Worm (Caenorhabditis elegans): ENCODE results near the gene dct-17.

The dct-17 gene

DNA sequence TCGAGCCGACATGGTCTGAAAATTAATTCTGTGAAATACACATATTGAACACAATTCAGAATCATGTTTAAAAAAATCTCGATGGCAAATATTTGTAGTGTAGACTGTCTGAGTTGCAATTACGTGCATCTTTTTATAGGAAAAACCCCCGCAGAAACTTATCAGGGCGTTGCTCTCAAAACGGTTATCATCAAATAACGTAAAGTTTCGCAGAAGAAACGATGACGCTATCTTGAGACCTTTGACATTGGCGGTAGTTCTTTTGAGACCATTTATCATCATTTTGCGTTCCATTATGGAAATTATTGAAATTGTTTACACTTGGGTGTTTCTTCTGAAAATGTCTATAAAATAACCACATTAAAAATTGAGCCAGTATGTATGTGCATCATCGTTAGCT, at the start of gene dct-17:
Gene dct-17, minus strand, starts transcription at position 23 of the 400 bp plus-strand sequence.
- TF ChIP-seq skn-1 (tag; optimal IDR thresholded peaks at IDR 0.05) (peak; percentile 48), sma-3 (GFP tag; optimal IDR thresholded peaks at IDR 0.05) (no peak), fos-1 (tag; optimal IDR thresholded peaks at IDR 0.05) (peak; percentile 91)

ce11 chrV:13777857-13778256, 47.3 kb upstream of the dct-17 start, which contains the start of gene F53C11.9:
Gene F53C11.9, plus strand, starts transcription at chrV:13778015.
- TF ChIP-seq egl-27 (tag; optimal IDR thresholded peaks at IDR 0.05) (no peak), R02D3.7 (tag; optimal IDR thresholded peaks at IDR 0.05) (no peak), fos-1 (tag; optimal IDR thresholded peaks at IDR 0.05) (no peak), zag-1 (tag; optimal IDR thresholded peaks at IDR 0.05) (no peak)

DNA sequence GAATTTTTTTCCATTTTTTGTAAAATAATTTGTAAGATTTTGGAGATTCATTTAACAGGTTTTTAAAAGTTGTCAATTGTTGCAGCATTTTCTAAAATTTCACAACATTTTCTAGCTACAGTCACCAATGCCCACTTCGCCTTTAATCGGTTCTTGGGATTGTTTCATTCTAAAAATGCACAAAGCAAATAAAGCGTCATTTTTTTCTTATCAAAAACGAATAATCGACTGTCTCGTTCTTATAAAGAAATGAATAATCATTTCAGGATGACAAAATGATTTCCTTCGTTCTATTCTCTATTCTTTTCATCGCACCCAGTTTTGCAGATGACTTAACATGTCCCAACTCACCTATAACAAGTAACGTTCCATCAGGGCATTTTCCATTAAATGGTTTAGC, 44.9 kb upstream of the dct-17 start, which contains the start of gene F53C11.1:
Gene F53C11.1, plus strand, starts transcription at position 268 of the 400 bp plus-strand sequence.
- no peak for TF ChIP-seq nhr-129 (tag; optimal IDR thresholded peaks at IDR 0.05)
- TF ChIP-seq fos-1 (tag; optimal IDR thresholded peaks at IDR 0.05) = peak; percentile 83

ce11 chrV:13771209-13771608, 40.6 kb upstream of the dct-17 start, which contains the start of gene F20G2.5:
Gene F20G2.5, plus strand, starts transcription at chrV:13771509.
- TF ChIP-seq ztf-11 (tag; optimal IDR thresholded peaks at IDR 0.05) = no peak
- no peak for TF ChIP-seq lin-39 (tag; optimal IDR thresholded peaks at IDR 0.05)
- TF ChIP-seq elt-3 (tag; optimal IDR thresholded peaks at IDR 0.05) = no peak
- TF ChIP-seq fos-1 (tag; optimal IDR thresholded peaks at IDR 0.05) = peak; percentile 74

- no peak for TF ChIP-seq unc-62 (GFP tag; optimal IDR thresholded peaks at IDR 0.05)
- peak; percentile 78 for TF ChIP-seq fos-1 (tag; optimal IDR thresholded peaks at IDR 0.05)
Observed at ce11 chrV:13768941-13769436, 38.4 kb upstream of the dct-17 start, which contains the start of gene nas-24. Gene nas-24, plus strand, starts transcription at chrV:13769386.

DNA sequence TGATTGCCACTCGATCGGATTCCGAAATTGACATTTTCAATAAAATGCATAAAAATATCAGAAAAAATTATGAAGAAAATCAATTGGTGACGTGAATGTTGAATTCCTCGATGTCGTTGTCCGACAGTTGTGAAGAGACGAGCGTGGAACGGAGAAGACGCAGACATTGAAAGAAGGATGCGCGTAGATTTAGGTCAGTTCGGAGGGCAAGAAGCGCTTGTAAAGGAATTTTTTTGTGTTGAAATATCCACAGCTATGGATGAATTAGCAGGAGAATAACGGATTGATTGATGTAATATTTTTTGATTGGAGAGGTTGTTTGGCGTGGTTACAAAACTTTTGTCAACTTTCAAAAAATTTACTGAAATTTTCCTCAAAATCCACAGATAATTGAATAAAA, 37.8 kb upstream of the dct-17 start, which contains the start of gene F20G2.3:
Gene F20G2.3, minus strand, starts transcription at position 101 of the 400 bp plus-strand sequence.
- TF ChIP-seq nhr-129 (tag; optimal IDR thresholded peaks at IDR 0.05) = no peak
- no peak for TF ChIP-seq lin-13 (GFP tag; optimal IDR thresholded peaks at IDR 0.05)
- TF ChIP-seq mab-5 (tag; optimal IDR thresholded peaks at IDR 0.05) = no peak
- TF ChIP-seq nhr-21 (tag; optimal IDR thresholded peaks at IDR 0.05) = no peak
- TF ChIP-seq elt-3 (tag; optimal IDR thresholded peaks at IDR 0.05) = no peak
- no peak for TF ChIP-seq nhr-77 (tag; optimal IDR thresholded peaks at IDR 0.05)
- no peak for TF ChIP-seq crh-2 (tag; optimal IDR thresholded peaks at IDR 0.05)
- no peak for TF ChIP-seq nhr-23 (tag; optimal IDR thresholded peaks at IDR 0.05)
- no peak for TF ChIP-seq Y55F3AM.14 (GFP tag; optimal IDR thresholded peaks at IDR 0.05)
- no peak for TF ChIP-seq ztf-11 (tag; optimal IDR thresholded peaks at IDR 0.05)
- TF ChIP-seq nhr-25 (tag; optimal IDR thresholded peaks at IDR 0.05) = no peak

ce11 chrV:13763723-13764122, 33.1 kb upstream of the dct-17 start:
- no peak for TF ChIP-seq Y55F3AM.14 (GFP tag; optimal IDR thresholded peaks at IDR 0.05)
- no peak for TF ChIP-seq alr-1 (tag; optimal IDR thresholded peaks at IDR 0.05)
- TF ChIP-seq nhr-21 (tag; optimal IDR thresholded peaks at IDR 0.05) = peak; percentile 11
- peak in 1 of 2 experiments; percentile 11 for TF ChIP-seq lsy-2 (tag; optimal IDR thresholded peaks at IDR 0.05)

- TF ChIP-seq lsy-2 (tag; optimal IDR thresholded peaks at IDR 0.05) (no peak), lin-11 (tag; optimal IDR thresholded peaks at IDR 0.05) (peak; percentile 33), aly-2 (tag; optimal IDR thresholded peaks at IDR 0.05) (no peak)
Observed at ce11 chrV:13762426-13763127, 32.0 kb upstream of the dct-17 start, which contains the start of gene F20G2.6. Gene F20G2.6, plus strand, starts transcription at chrV:13763077.

DNA sequence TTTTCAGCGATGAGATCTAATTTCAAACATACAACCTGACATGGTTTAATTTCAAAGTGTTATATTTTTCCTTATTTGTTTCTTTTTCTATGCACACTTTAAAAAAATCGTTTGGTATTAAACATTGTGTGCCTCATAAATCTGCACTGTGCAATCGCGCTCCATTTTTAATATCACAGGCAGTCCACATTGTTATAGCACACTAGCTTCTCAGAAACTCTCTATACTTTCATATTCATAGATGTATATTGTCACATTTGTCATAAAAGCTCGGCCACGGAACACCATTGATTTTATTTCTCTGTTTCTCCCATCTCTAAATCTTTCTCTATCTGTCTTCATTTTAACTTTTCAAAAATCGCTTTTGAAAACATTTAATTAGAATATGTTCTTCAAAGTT, 26.8 kb upstream of the dct-17 start:
- TF ChIP-seq Y55F3AM.14 (GFP tag; optimal IDR thresholded peaks at IDR 0.05) = no peak
- peak; percentile 37 for TF ChIP-seq skn-1 (tag; optimal IDR thresholded peaks at IDR 0.05)
- TF ChIP-seq peb-1 (tag; optimal IDR thresholded peaks at IDR 0.05) = no peak
- peak; percentile 25 for TF ChIP-seq lin-13 (GFP tag; optimal IDR thresholded peaks at IDR 0.05)
- no peak for TF ChIP-seq ztf-4 (tag; optimal IDR thresholded peaks at IDR 0.05)
- no peak for TF ChIP-seq R02D3.7 (tag; optimal IDR thresholded peaks at IDR 0.05)
- peak; percentile 3 for TF ChIP-seq crh-2 (tag; optimal IDR thresholded peaks at IDR 0.05)
- TF ChIP-seq C34F6.9 (tag; optimal IDR thresholded peaks at IDR 0.05) = peak; percentile 76
- no peak for TF ChIP-seq blmp-1 (tag; optimal IDR thresholded peaks at IDR 0.05; ENCODE audit: insufficient read depth)
- no peak for TF ChIP-seq nhr-23 (tag; optimal IDR thresholded peaks at IDR 0.05)
- TF ChIP-seq F13H6.1 (tag; optimal IDR thresholded peaks at IDR 0.05) = no peak
- TF ChIP-seq mdl-1 (tag; optimal IDR thresholded peaks at IDR 0.05) = no peak
- peak; percentile 1 for TF ChIP-seq snpc-4 (tag; optimal IDR thresholded peaks at IDR 0.05)
- TF ChIP-seq ztf-1 (GFP tag; conservative IDR thresholded peaks at IDR 0.05) = no peak
- TF ChIP-seq unc-55 (GFP tag; optimal IDR thresholded peaks at IDR 0.05) = peak; percentile 94
- TF ChIP-seq ztf-11 (tag; optimal IDR thresholded peaks at IDR 0.05) = no peak
- TF ChIP-seq lsy-2 (tag; optimal IDR thresholded peaks at IDR 0.05) = peak in 1 of 2 experiments; percentile 60
- TF ChIP-seq elt-3 (tag; optimal IDR thresholded peaks at IDR 0.05) = no peak
- no peak for TF ChIP-seq nhr-11 (tag; optimal IDR thresholded peaks at IDR 0.05)
